Worm (Caenorhabditis elegans): ENCODE results near the gene lin-13.
A peak's percentile ranks its signal among the peaks of the same experiment; 100 is the strongest.

lin-13 gene

ce11 chrIII:7709391-7709790 is at the start of gene lin-13:
Gene lin-13, minus strand, starts transcription at chrIII:7709491.
- TF ChIP-seq ztf-1 (GFP tag; conservative IDR thresholded peaks at IDR 0.05) (no peak), Y55F3AM.14 (GFP tag; optimal IDR thresholded peaks at IDR 0.05) (no peak), elt-3 (tag; optimal IDR thresholded peaks at IDR 0.05) (no peak), mbf-1 (tag; optimal IDR thresholded peaks at IDR 0.05) (no peak)

- TF ChIP-seq nhr-11 (tag; optimal IDR thresholded peaks at IDR 0.05): no peak
- TF ChIP-seq sma-3 (GFP tag; optimal IDR thresholded peaks at IDR 0.05): peak; percentile 16
- TF ChIP-seq alr-1 (tag; optimal IDR thresholded peaks at IDR 0.05): no peak
- no peak for TF ChIP-seq lin-13 (GFP tag; optimal IDR thresholded peaks at IDR 0.05)
- TF ChIP-seq blmp-1 (tag; optimal IDR thresholded peaks at IDR 0.05; ENCODE audit: insufficient read depth): no peak
- TF ChIP-seq nhr-10 (tag; optimal IDR thresholded peaks at IDR 0.05): no peak
- peak; percentile 67 for TF ChIP-seq sma-9 (GFP tag; optimal IDR thresholded peaks at IDR 0.05)
- no peak for TF ChIP-seq sma-9 (tag; optimal IDR thresholded peaks at IDR 0.05)
- no peak for TF ChIP-seq nhr-77 (tag; optimal IDR thresholded peaks at IDR 0.05)
- no peak for TF ChIP-seq mbf-1 (tag; optimal IDR thresholded peaks at IDR 0.05)
- no peak for TF ChIP-seq elt-1 (tag; optimal IDR thresholded peaks at IDR 0.05)
- TF ChIP-seq ceh-82 (tag; optimal IDR thresholded peaks at IDR 0.05): no peak
- peak; percentile 91 for TF ChIP-seq fos-1 (tag; optimal IDR thresholded peaks at IDR 0.05)
- TF ChIP-seq unc-62 (GFP tag; optimal IDR thresholded peaks at IDR 0.05): no peak
- peak; percentile 62 for TF ChIP-seq gmeb-1 (tag; optimal IDR thresholded peaks at IDR 0.05)
- no peak for TF ChIP-seq skn-1 (tag; optimal IDR thresholded peaks at IDR 0.05)
- peak; percentile 45 for TF ChIP-seq F13H6.1 (tag; optimal IDR thresholded peaks at IDR 0.05)
- no peak for TF ChIP-seq ztf-11 (tag; optimal IDR thresholded peaks at IDR 0.05)
- TF ChIP-seq ZK546.5 (tag; optimal IDR thresholded peaks at IDR 0.05): no peak
- TF ChIP-seq sem-4 (tag; optimal IDR thresholded peaks at IDR 0.05): no peak
- TF ChIP-seq ztf-1 (GFP tag; conservative IDR thresholded peaks at IDR 0.05): no peak
- TF ChIP-seq aly-2 (tag; optimal IDR thresholded peaks at IDR 0.05): no peak
- TF ChIP-seq nhr-21 (tag; optimal IDR thresholded peaks at IDR 0.05): no peak
- TF ChIP-seq crh-2 (tag; optimal IDR thresholded peaks at IDR 0.05): peak; percentile 65
- no peak for TF ChIP-seq mdl-1 (tag; optimal IDR thresholded peaks at IDR 0.05)
- TF ChIP-seq nhr-129 (tag; optimal IDR thresholded peaks at IDR 0.05): no peak
- no peak for TF ChIP-seq ama-1 (optimal IDR thresholded peaks at IDR 0.05)
- no peak for TF ChIP-seq C34F6.9 (tag; optimal IDR thresholded peaks at IDR 0.05)
- TF ChIP-seq zag-1 (tag; optimal IDR thresholded peaks at IDR 0.05): no peak
- no peak for TF ChIP-seq lin-11 (tag; optimal IDR thresholded peaks at IDR 0.05)
Observed at ce11 chrIII:7758562-7758961, 49.3 kb upstream of the lin-13 start, which contains the start of gene pcp-1. Gene pcp-1, plus strand, starts transcription at chrIII:7758903.

- TF ChIP-seq Y55F3AM.14 (GFP tag; optimal IDR thresholded peaks at IDR 0.05) (no peak), nhr-6 (tag; optimal IDR thresholded peaks at IDR 0.05) (no peak), nhr-77 (tag; optimal IDR thresholded peaks at IDR 0.05) (no peak), aly-2 (tag; optimal IDR thresholded peaks at IDR 0.05) (no peak), ceh-16 (tag; optimal IDR thresholded peaks at IDR 0.05) (no peak), R02D3.7 (tag; optimal IDR thresholded peaks at IDR 0.05) (no peak), ama-1 (optimal IDR thresholded peaks at IDR 0.05) (no peak), ztf-4 (tag; optimal IDR thresholded peaks at IDR 0.05) (no peak)
Observed at ce11 chrIII:7754348-7754747, 45.1 kb upstream of the lin-13 start, which contains the start of gene cdh-3. Gene cdh-3, minus strand, starts transcription at chrIII:7754448.

DNA sequence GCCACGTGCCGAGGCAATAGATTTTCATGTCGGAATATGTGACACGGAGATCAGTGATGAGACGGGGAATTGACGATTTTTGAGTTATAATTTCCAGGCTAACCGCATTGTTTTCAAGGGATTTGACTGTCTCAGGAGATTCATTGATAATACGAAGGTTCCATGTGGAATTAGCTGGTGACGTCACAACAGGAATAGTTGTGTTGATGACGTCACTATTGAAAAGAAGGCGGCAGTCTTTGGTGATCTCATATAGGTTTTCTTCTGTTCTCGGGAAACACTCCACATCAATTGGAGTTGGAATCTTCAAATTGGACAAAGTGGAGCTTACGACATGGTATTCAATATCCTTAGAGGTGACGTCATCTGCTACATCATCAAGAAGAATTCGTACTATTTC is 33.9 kb upstream of the lin-13 start:
- TF ChIP-seq sma-9 (GFP tag; optimal IDR thresholded peaks at IDR 0.05): no peak
- TF ChIP-seq sma-9 (tag; optimal IDR thresholded peaks at IDR 0.05): no peak
- no peak for TF ChIP-seq nhr-21 (tag; optimal IDR thresholded peaks at IDR 0.05)
- no peak for TF ChIP-seq ceh-16 (tag; optimal IDR thresholded peaks at IDR 0.05)
- TF ChIP-seq lin-13 (GFP tag; optimal IDR thresholded peaks at IDR 0.05): no peak
- TF ChIP-seq ztf-1 (GFP tag; conservative IDR thresholded peaks at IDR 0.05): no peak
- TF ChIP-seq egl-27 (tag; optimal IDR thresholded peaks at IDR 0.05): no peak

All from whole organism, L2 larva.